Fruit fly (Drosophila melanogaster) whole organism, embryonic: ENCODE results near the gene CG15534.

Experiments
- Adf1 ChIP-seq: fragments of 200-800 bp; sonication (Bioruptor generic); IDR thresholded peaks from 2 replicates; pipeline ENCODE4 v1.3.6; 2022; ENCODE audit warnings: missing biosample characterization, missing genetic modification characterization
- Asciz ChIP-seq: fragments of 200-800 bp; sonication (Bioruptor generic); optimal IDR thresholded peaks from 2 replicates; lab custom pipeline; 2017; ENCODE audit warnings: missing biosample characterization, mild to moderate bottlenecking, missing genetic modification characterization, missing genetic modification reagents
- Bteb2 ChIP-seq: fragments of 200-800 bp; sonication (Bioruptor generic); optimal IDR thresholded peaks from 2 replicates; lab custom pipeline; 2016; ENCODE audit warnings: missing biosample characterization, missing genetic modification characterization
- CG11696 ChIP-seq: fragments of 200-800 bp; sonication (Bioruptor generic); IDR thresholded peaks from 2 replicates; pipeline ENCODE4 v1.3.6; 2022; ENCODE audit warnings: missing biosample characterization, missing genetic modification characterization
- CG12071 ChIP-seq: fragments of 200-800 bp; sonication (Bioruptor generic); optimal IDR thresholded peaks from 3 replicates; lab custom pipeline; 2018; ENCODE audit warnings: missing biosample characterization, mild to moderate bottlenecking, missing genetic modification characterization
- CG12236 ChIP-seq: fragments of 200-800 bp; sonication (Bioruptor generic); optimal IDR thresholded peaks from 2 replicates; lab custom pipeline; 2016; ENCODE audit warnings: missing biosample characterization, missing genetic modification characterization
- CG13424 ChIP-seq: fragments of 200-800 bp; sonication (Bioruptor generic); optimal IDR thresholded peaks from 2 replicates; lab custom pipeline; 2019; ENCODE audit warnings: missing biosample characterization, mild to moderate bottlenecking, missing genetic modification characterization, moderate library complexity
- CG14441 ChIP-seq: fragments of 200-800 bp; sonication (Bioruptor generic); IDR thresholded peaks from 2 replicates; pipeline ENCODE4 v1.3.6; 2022; ENCODE audit warnings: missing biosample characterization, missing genetic modification characterization
- CG1529 ChIP-seq: fragments of 200-800 bp; sonication (Bioruptor generic); optimal IDR thresholded peaks from 3 replicates; lab custom pipeline; 2018; ENCODE audit warnings: missing biosample characterization, missing genetic modification characterization
- CG15479 ChIP-seq: fragments of 200-800 bp; sonication (Bioruptor generic); optimal IDR thresholded peaks from 3 replicates; lab custom pipeline; 2019; ENCODE audit warnings: missing biosample characterization, mild to moderate bottlenecking, missing genetic modification characterization, moderate library complexity
- CG16779 ChIP-seq: fragments of 200-800 bp; sonication (Bioruptor generic); IDR thresholded peaks from 2 replicates; pipeline ENCODE4 v1.3.6; 2022; ENCODE audit warnings: missing biosample characterization, missing genetic modification characterization
- CG17359 ChIP-seq: fragments of 200-800 bp; sonication (Bioruptor generic); optimal IDR thresholded peaks from 3 replicates; lab custom pipeline; 2018; ENCODE audit warnings: missing biosample characterization, mild to moderate bottlenecking, missing genetic modification characterization, moderate library complexity
- CG17612 ChIP-seq: fragments of 200-800 bp; sonication (Bioruptor generic); IDR thresholded peaks from 2 replicates; pipeline ENCODE4 v1.3.6; 2022; ENCODE audit warnings: missing biosample characterization, missing genetic modification characterization
- CG1792 ChIP-seq: fragments of 200-800 bp; sonication (Bioruptor generic); optimal IDR thresholded peaks from 2 replicates; lab custom pipeline; 2016; ENCODE audit warnings: missing biosample characterization, missing genetic modification characterization
- CG2120 ChIP-seq: fragments of 200-800 bp; sonication (Bioruptor generic); optimal IDR thresholded peaks from 3 replicates; lab custom pipeline; 2016; ENCODE audit warnings: missing biosample characterization, missing genetic modification characterization
- CG7556 ChIP-seq: fragments of 200-800 bp; sonication (Bioruptor generic); optimal IDR thresholded peaks from 2 replicates; lab custom pipeline; 2017; ENCODE audit warnings: missing biosample characterization, mild to moderate bottlenecking, missing genetic modification characterization
- CG7987 ChIP-seq: fragments of 200-800 bp; sonication (Bioruptor generic); optimal IDR thresholded peaks from 2 replicates; lab custom pipeline; 2018; ENCODE audit warnings: missing biosample characterization, mild to moderate bottlenecking, missing genetic modification characterization, moderate library complexity
- CHES-1-like ChIP-seq: fragments of 200-800 bp; sonication (Bioruptor generic); optimal IDR thresholded peaks from 2 replicates; lab custom pipeline; 2016; ENCODE audit warnings: missing biosample characterization, missing genetic modification characterization
- CoRest ChIP-seq: fragments of 200-800 bp; sonication (Bioruptor generic); optimal IDR thresholded peaks from 3 replicates; lab custom pipeline; 2018; ENCODE audit warnings: missing biosample characterization, mild to moderate bottlenecking, missing genetic modification characterization, moderate library complexity
- Drgx ChIP-seq: fragments of 200-800 bp; sonication (Bioruptor generic); IDR thresholded peaks from 2 replicates; pipeline ENCODE4 v1.3.6; 2022; ENCODE audit warnings: missing biosample characterization, missing genetic modification characterization
- Eip74EF ChIP-seq, 2 experiments: fragments of 200-800 bp in 1 of 2; fragments of >200 bp in 1 of 2; sonication (Bioruptor generic) in 1 of 2; optimal IDR thresholded peaks; 2 replicates each; lab custom pipeline; 2017 to 2019; ENCODE audit warnings: missing biosample characterization in 2 of 2, missing genetic modification characterization in 2 of 2, mild to moderate bottlenecking in 1 of 2, moderate library complexity in 1 of 2
- Ets97D ChIP-seq: fragments of 200-800 bp; sonication (Bioruptor generic); optimal IDR thresholded peaks from 3 replicates; lab custom pipeline; 2016; ENCODE audit warnings: missing biosample characterization, missing genetic modification characterization
- Hey ChIP-seq: fragments of 200-800 bp; sonication (Bioruptor generic); optimal IDR thresholded peaks from 3 replicates; lab custom pipeline; 2018; ENCODE audit warnings: missing biosample characterization, mild to moderate bottlenecking, missing genetic modification characterization
- Hmx ChIP-seq: fragments of 200-800 bp; sonication (Bioruptor generic); optimal IDR thresholded peaks from 2 replicates; lab custom pipeline; 2016; ENCODE audit warnings: missing biosample characterization, missing genetic modification characterization
- Lim3 ChIP-seq: fragments of 200-800 bp; sonication (Bioruptor generic); IDR thresholded peaks from 2 replicates; pipeline ENCODE4 v1.3.6; 2022; ENCODE audit warnings: missing biosample characterization, missing genetic modification characterization
- Lpt ChIP-seq: fragments of >200 bp; optimal IDR thresholded peaks from 2 replicates; lab custom pipeline; 2018; ENCODE audit warnings: missing biosample characterization, missing genetic modification characterization
- NC2α ChIP-seq: fragments of 200-800 bp; sonication (Bioruptor generic); optimal IDR thresholded peaks from 2 replicates; lab custom pipeline; 2016; ENCODE audit warnings: missing biosample characterization, missing genetic modification characterization
- Ptx1 ChIP-seq: fragments of 200-800 bp; sonication (Bioruptor generic); IDR thresholded peaks from 2 replicates; pipeline ENCODE4 v1.3.6; 2022; ENCODE audit warnings: missing biosample characterization, missing genetic modification characterization
- Side ChIP-seq: fragments of 200-800 bp; sonication (Bioruptor generic); optimal IDR thresholded peaks from 2 replicates; lab custom pipeline; 2016; ENCODE audit warnings: missing biosample characterization, missing genetic modification characterization
- Ssrp ChIP-seq: fragments of 200-800 bp; sonication (Bioruptor generic); optimal IDR thresholded peaks from 2 replicates; lab custom pipeline; 2018; ENCODE audit warnings: missing biosample characterization, mild to moderate bottlenecking, missing genetic modification characterization, moderate library complexity
- Xbp1 ChIP-seq: fragments of 200-800 bp; sonication (Bioruptor generic); optimal IDR thresholded peaks from 3 replicates; lab custom pipeline; 2016; ENCODE audit warnings: missing biosample characterization, mild to moderate bottlenecking, missing genetic modification characterization
- ato ChIP-seq: fragments of 200-800 bp; sonication (Bioruptor generic); IDR thresholded peaks from 2 replicates; pipeline ENCODE4 v1.3.6; 2022; ENCODE audit warnings: missing biosample characterization, missing genetic modification characterization; ENCODE audit not compliant: partially characterized antibody
- az2 ChIP-seq: fragments of 200-800 bp; sonication (Bioruptor generic); optimal IDR thresholded peaks from 3 replicates; lab custom pipeline; 2016; ENCODE audit warnings: missing biosample characterization, missing genetic modification characterization
- bsh ChIP-seq, 2 experiments: fragments of 200-800 bp; sonication (Bioruptor generic); optimal IDR thresholded peaks; 2 replicates each; lab custom pipeline; 2017 to 2018; ENCODE audit warnings: mild to moderate bottlenecking in 2 of 2, missing biosample characterization in 2 of 2, missing genetic modification characterization in 2 of 2, moderate library complexity in 1 of 2
- chinmo ChIP-seq: fragments of 200-800 bp; sonication (Bioruptor generic); IDR thresholded peaks from 4 replicates; pipeline ENCODE4 v1.3.6; 2022; ENCODE audit warnings: missing biosample characterization, missing genetic modification characterization; ENCODE audit not compliant: partially characterized antibody
- crc ChIP-seq: fragments of 200-800 bp; sonication (Bioruptor generic); optimal IDR thresholded peaks from 2 replicates; lab custom pipeline; 2016; ENCODE audit warnings: missing biosample characterization, missing genetic modification characterization
- ems ChIP-seq: fragments of 200-800 bp; sonication (Bioruptor generic); optimal IDR thresholded peaks from 3 replicates; lab custom pipeline; 2016; ENCODE audit warnings: missing biosample characterization, missing genetic modification characterization
- fd96Cb ChIP-seq: fragments of 200-800 bp; sonication (Bioruptor generic); optimal IDR thresholded peaks from 2 replicates; lab custom pipeline; 2018; ENCODE audit warnings: missing biosample characterization, mild to moderate bottlenecking, missing genetic modification characterization, moderate library complexity
- fru ChIP-seq: fragments of >200 bp; optimal IDR thresholded peaks from 2 replicates; lab custom pipeline; 2017
- inv ChIP-seq: fragments of 200-800 bp; sonication (Bioruptor generic); IDR thresholded peaks from 2 replicates; pipeline ENCODE4 v1.3.6; 2022; ENCODE audit warnings: missing biosample characterization, missing genetic modification characterization; ENCODE audit not compliant: partially characterized antibody
- klu ChIP-seq: fragments of 200-800 bp; sonication (Bioruptor generic); IDR thresholded peaks from 2 replicates; pipeline ENCODE4 v1.3.6; 2022; ENCODE audit warnings: missing biosample characterization, missing genetic modification characterization
- lmd ChIP-seq: fragments of 200-800 bp; sonication (Bioruptor generic); IDR thresholded peaks from 2 replicates; pipeline ENCODE4 v1.3.6; 2022; ENCODE audit warnings: missing biosample characterization, missing genetic modification characterization
- mirr ChIP-seq: fragments of 200-800 bp; sonication (Bioruptor generic); optimal IDR thresholded peaks from 3 replicates; lab custom pipeline; 2018; ENCODE audit warnings: missing biosample characterization, mild to moderate bottlenecking, missing genetic modification characterization
- nau ChIP-seq: fragments of 200-800 bp; sonication (Bioruptor generic); optimal IDR thresholded peaks from 3 replicates; lab custom pipeline; 2017; ENCODE audit warnings: missing biosample characterization, mild to moderate bottlenecking, missing genetic modification characterization, missing genetic modification reagents
- nmo ChIP-seq: fragments of 200-800 bp; sonication (Bioruptor generic); optimal IDR thresholded peaks from 2 replicates; lab custom pipeline; 2018; ENCODE audit warnings: missing biosample characterization, mild to moderate bottlenecking, missing genetic modification characterization, moderate library complexity
- oc ChIP-seq: fragments of 200-800 bp; sonication (Bioruptor generic); optimal IDR thresholded peaks from 2 replicates; lab custom pipeline; 2018; ENCODE audit warnings: missing biosample characterization, mild to moderate bottlenecking, missing genetic modification characterization, moderate library complexity
- p53 ChIP-seq: fragments of 200-800 bp; sonication (Bioruptor generic); optimal IDR thresholded peaks from 2 replicates; lab custom pipeline; 2016; ENCODE audit warnings: missing biosample characterization, missing genetic modification characterization
- stc ChIP-seq: fragments of 200-800 bp; sonication (Bioruptor generic); IDR thresholded peaks from 2 replicates; pipeline ENCODE4 v1.3.6; 2022; ENCODE audit warnings: missing biosample characterization, missing genetic modification characterization
- wdn ChIP-seq: fragments of 200-800 bp; sonication (Bioruptor generic); IDR thresholded peaks from 2 replicates; pipeline ENCODE4 v1.3.6; 2022; ENCODE audit warnings: missing biosample characterization, missing genetic modification characterization
- wek ChIP-seq: fragments of 200-800 bp; sonication (Bioruptor generic); optimal IDR thresholded peaks from 3 replicates; lab custom pipeline; 2018; ENCODE audit warnings: missing biosample characterization, mild to moderate bottlenecking, missing genetic modification characterization, moderate library complexity

Gene CG15534

dm6 chr3R:30388215-30388871 is 43.5 kb upstream of the CG15534 start (continued):
- TF ChIP-seq inv (GFP tag; lab: Robert Waterston, UW) (no peak), NC2α (GFP tag; lab: Kevin White, UChicago) (peak; percentile 97), wek (peak; percentile 70), nau (peak; percentile 96), fru (lab: Kevin White, UChicago) (no peak), crc (GFP tag; lab: Kevin White, UChicago) (peak; percentile 96), oc (tag; lab: Kevin White, UChicago) (peak; percentile 76), CG14441 (peak; percentile 90), CoRest (tag; lab: Kevin White, UChicago) (peak; percentile 99), ems (GFP tag; lab: Kevin White, UChicago) (peak; percentile 94), ato (peak; percentile 14; the same call in 1 of the 2 replicates), Drgx (GFP tag; lab: Robert Waterston, UW) (peak; percentile 90), CG7556 (GFP tag; lab: Kevin White, UChicago) (peak; percentile 99), stc (GFP tag; lab: Robert Waterston, UW) (peak; percentile 75), Lpt (GFP tag; lab: Kevin White, UChicago) (no peak), fd96Cb (peak; percentile 95), Bteb2 (GFP tag; lab: Kevin White, UChicago) (peak; percentile 97), Xbp1 (peak; percentile 97), CG17359 (tag; lab: Kevin White, UChicago) (peak; percentile 85), CG12071 (peak; percentile 88), CG16779 (GFP tag; lab: Robert Waterston, UW) (peak; percentile 75), Ssrp (tag; lab: Kevin White, UChicago) (peak; percentile 96), chinmo (GFP tag; lab: Robert Waterston, UW) (peak; percentile 96), CG7987 (peak; percentile 74), mirr (GFP tag; lab: Kevin White, UChicago) (peak; percentile 82), Eip74EF (GFP tag; optimal IDR thresholded peaks at IDR 0.05; lab: Kevin White, UChicago) (peak in 1 of 2 experiments; percentile 92), CG12236 (GFP tag; lab: Kevin White, UChicago) (peak; percentile 96), CG13424 (peak; percentile 96), CG1529 (GFP tag; lab: Kevin White, UChicago) (peak; percentile 96), az2 (GFP tag; lab: Kevin White, UChicago) (peak; percentile 97), bsh (GFP tag; optimal IDR thresholded peaks at IDR 0.05; lab: Kevin White, UChicago) (peak; percentile 86 to 94), Ets97D (GFP tag; lab: Kevin White, UChicago) (peak; percentile 83), CHES-1-like (GFP tag; lab: Kevin White, UChicago) (peak; percentile 98), p53 (GFP tag; lab: Kevin White, UChicago) (peak; percentile 93), Asciz (GFP tag; lab: Kevin White, UChicago) (peak; percentile 88), CG15479 (GFP tag; lab: Kevin White, UChicago) (peak; percentile 40), Lim3 (GFP tag; lab: Robert Waterston, UW) (peak; percentile 76), CG11696 (GFP tag; lab: Robert Waterston, UW) (peak; percentile 68; the same call in 1 of the 2 replicates), klu (GFP tag; lab: Robert Waterston, UW) (peak; percentile 90), Adf1 (GFP tag; lab: Robert Waterston, UW) (peak; percentile 62; the same call in 1 of the 2 replicates), nmo (GFP tag; lab: Kevin White, UChicago) (peak; percentile 98), Hmx (GFP tag; lab: Kevin White, UChicago) (peak; percentile 95), lmd (GFP tag; lab: Robert Waterston, UW) (peak; percentile 95), Hey (tag; lab: Kevin White, UChicago) (peak; percentile 81), CG17612 (GFP tag; lab: Robert Waterston, UW) (peak; percentile 73), wdn (GFP tag; lab: Robert Waterston, UW) (peak; percentile 77), CG1792 (GFP tag; lab: Kevin White, UChicago) (peak; percentile 96), Ptx1 (GFP tag; lab: Robert Waterston, UW) (peak; percentile 91), Side (GFP tag; lab: Kevin White, UChicago) (peak; percentile 97), CG2120 (GFP tag; lab: Kevin White, UChicago) (peak; percentile 97)
